Fruit fly (Drosophila melanogaster) whole organism, embryonic: ENCODE data around the gene Kap3.
A peak's percentile ranks its signal among the peaks of the same experiment; 100 is the strongest.

ENCODE experiments used
- Atf6 ChIP-seq: fragments of 200-800 bp; sonication (Bioruptor generic); IDR thresholded peaks from 2 replicates; pipeline ENCODE4 v1.3.6; 2022; ENCODE audit warnings: missing biosample characterization, missing genetic modification characterization
- Awh ChIP-seq: fragments of 200-800 bp; sonication (Bioruptor generic); IDR thresholded peaks from 2 replicates; pipeline ENCODE4, ENCODE4 v1.3.6; 2022; ENCODE audit warnings: missing biosample characterization, missing genetic modification characterization
- B-H2 ChIP-seq: fragments of 200-800 bp; sonication (Bioruptor generic); optimal IDR thresholded peaks from 2 replicates; lab custom pipeline; 2018; ENCODE audit warnings: missing biosample characterization, mild to moderate bottlenecking, missing genetic modification characterization
- BEAF-32 ChIP-seq: fragments of 200-800 bp; sonication (Bioruptor generic); optimal IDR thresholded peaks from 3 replicates; lab custom pipeline; 2017; ENCODE audit warnings: missing biosample characterization, missing genetic modification characterization, mild to moderate bottlenecking, moderate library complexity, missing genetic modification reagents
- Bteb2 ChIP-seq: fragments of 200-800 bp; sonication (Bioruptor generic); optimal IDR thresholded peaks from 2 replicates; lab custom pipeline; 2016; ENCODE audit warnings: missing biosample characterization, missing genetic modification characterization
- CG1024 ChIP-seq: fragments of 200-800 bp; sonication (Bioruptor generic); IDR thresholded peaks from 2 replicates; pipeline ENCODE4 v1.3.6; 2022; ENCODE audit warnings: missing biosample characterization, missing genetic modification characterization
- CG15514 ChIP-seq: fragments of 200-800 bp; sonication (Bioruptor generic); optimal IDR thresholded peaks from 3 replicates; lab custom pipeline; 2017; ENCODE audit warnings: missing biosample characterization, missing genetic modification characterization, mild to moderate bottlenecking, moderate library complexity, missing genetic modification reagents
- CG17829 ChIP-seq: fragments of 200-800 bp; optimal IDR thresholded peaks from 2 replicates; lab custom pipeline; 2019; ENCODE audit warnings: missing biosample characterization, mild to moderate bottlenecking, missing genetic modification characterization, moderate library complexity
- CG18011 ChIP-seq: fragments of 200-800 bp; sonication (Bioruptor generic); optimal IDR thresholded peaks from 2 replicates; lab custom pipeline; 2017; ENCODE audit warnings: missing biosample characterization, missing genetic modification characterization, mild to moderate bottlenecking, moderate library complexity, missing genotype
- CG18262 ChIP-seq: fragments of 200-800 bp; optimal IDR thresholded peaks from 3 replicates; lab custom pipeline; 2019; ENCODE audit warnings: missing biosample characterization, mild to moderate bottlenecking, missing genetic modification characterization, moderate library complexity
- CG3726 ChIP-seq: fragments of 200-800 bp; sonication (Bioruptor generic); IDR thresholded peaks from 3 replicates; pipeline ENCODE4, ENCODE4 v1.3.6; 2022; ENCODE audit warnings: missing biosample characterization, missing genetic modification characterization
- CG4424 ChIP-seq: fragments of 200-800 bp; sonication (Bioruptor generic); optimal IDR thresholded peaks from 3 replicates; lab custom pipeline; 2016; ENCODE audit warnings: missing biosample characterization, missing genetic modification characterization
- CG7839 ChIP-seq: fragments of 200-800 bp; sonication (Bioruptor generic); optimal IDR thresholded peaks from 3 replicates; lab custom pipeline; 2018; ENCODE audit warnings: missing biosample characterization, mild to moderate bottlenecking, missing genetic modification characterization, moderate library complexity
- CG7963 ChIP-seq: fragments of 200-800 bp; sonication (Bioruptor generic); IDR thresholded peaks from 3 replicates; pipeline ENCODE4 v1.3.6; 2022; ENCODE audit warnings: missing biosample characterization, missing genetic modification characterization; ENCODE audit not compliant: partially characterized antibody
- CG7987 ChIP-seq: fragments of 200-800 bp; sonication (Bioruptor generic); optimal IDR thresholded peaks from 2 replicates; lab custom pipeline; 2018; ENCODE audit warnings: missing biosample characterization, mild to moderate bottlenecking, missing genetic modification characterization, moderate library complexity
- CG8089 ChIP-seq: fragments of 200-800 bp; sonication (Bioruptor generic); optimal IDR thresholded peaks from 3 replicates; lab custom pipeline; 2016; ENCODE audit warnings: missing biosample characterization, missing genetic modification characterization
- CG8290 ChIP-seq, 3 experiments: fragments of 200-800 bp; sonication (Bioruptor generic); optimal IDR thresholded peaks; 2 replicates each; lab custom pipeline; 2016 to 2019; ENCODE audit warnings: missing biosample characterization in 3 of 3, missing genetic modification characterization in 3 of 3, mild to moderate bottlenecking in 2 of 3, moderate library complexity in 1 of 3
- CG9437 ChIP-seq: fragments of 200-800 bp; sonication (Bioruptor generic); optimal IDR thresholded peaks from 2 replicates; lab custom pipeline; 2018; ENCODE audit warnings: missing biosample characterization, mild to moderate bottlenecking, missing genetic modification characterization
- Dbx ChIP-seq: fragments of 200-800 bp; sonication (Bioruptor generic); IDR thresholded peaks from 3 replicates; pipeline ENCODE4 v1.3.6; 2022; ENCODE audit warnings: missing biosample characterization, missing genetic modification characterization
- Deaf1 ChIP-seq: fragments of 200-800 bp; optimal IDR thresholded peaks from 3 replicates; lab custom pipeline; 2019; ENCODE audit warnings: missing biosample characterization, mild to moderate bottlenecking, missing genetic modification characterization, moderate library complexity
- Drgx ChIP-seq: fragments of 200-800 bp; sonication (Bioruptor generic); IDR thresholded peaks from 2 replicates; pipeline ENCODE4 v1.3.6; 2022; ENCODE audit warnings: missing biosample characterization, missing genetic modification characterization
- Ets65A ChIP-seq: fragments of 200-800 bp; sonication (Bioruptor generic); peaks from one replicate; lab custom pipeline; 2016; ENCODE audit warnings: missing biosample characterization, missing genetic modification characterization
- Fer1 ChIP-seq: fragments of 200-800 bp; sonication (Bioruptor generic); optimal IDR thresholded peaks from 2 replicates; lab custom pipeline; 2017; ENCODE audit warnings: missing biosample characterization, mild to moderate bottlenecking, missing genetic modification characterization
- GATAe ChIP-seq: fragments of 200-800 bp; sonication (Bioruptor generic); conservative IDR thresholded peaks from 2 replicates; pipeline ENCODE4 v1.3.6; 2022; ENCODE audit warnings: missing biosample characterization, missing genetic modification characterization
- HLH54F ChIP-seq: fragments of 200-800 bp; sonication (Bioruptor generic); optimal IDR thresholded peaks from 3 replicates; lab custom pipeline; 2016; ENCODE audit warnings: missing biosample characterization, missing genetic modification characterization
- HmgZ ChIP-seq: fragments of 200-800 bp; sonication (Bioruptor generic); optimal IDR thresholded peaks from 2 replicates; lab custom pipeline; 2018; ENCODE audit warnings: missing biosample characterization, mild to moderate bottlenecking, missing genetic modification characterization
- MESR4 ChIP-seq: fragments of 200-800 bp; sonication (Bioruptor generic); optimal IDR thresholded peaks from 2 replicates; lab custom pipeline; 2018; ENCODE audit warnings: missing biosample characterization, mild to moderate bottlenecking, missing genetic modification characterization, moderate library complexity
- Med ChIP-seq: fragments of 200-800 bp; sonication (Bioruptor generic); peaks from one replicate; lab custom pipeline; 2016; ENCODE audit warnings: missing biosample characterization, missing genetic modification characterization, mild to moderate bottlenecking, inconsistent platforms, moderate library complexity
- NfI ChIP-seq: fragments of 200-800 bp; sonication (Bioruptor generic); optimal IDR thresholded peaks from 3 replicates; lab custom pipeline; 2018; ENCODE audit warnings: missing biosample characterization, mild to moderate bottlenecking, missing genetic modification characterization, moderate library complexity
- Rfx ChIP-seq: fragments of 200-800 bp; sonication (Bioruptor generic); IDR thresholded peaks from 2 replicates; pipeline ENCODE4 v1.3.6; 2022; ENCODE audit warnings: missing biosample characterization, missing genetic modification characterization
- Side ChIP-seq: fragments of 200-800 bp; sonication (Bioruptor generic); optimal IDR thresholded peaks from 2 replicates; lab custom pipeline; 2016; ENCODE audit warnings: missing biosample characterization, missing genetic modification characterization
- ara ChIP-seq: fragments of 200-800 bp; sonication (Bioruptor generic); IDR thresholded peaks from 2 replicates; pipeline ENCODE4 v1.3.6; 2022; ENCODE audit warnings: missing biosample characterization, missing genetic modification characterization
- bsh ChIP-seq, 2 experiments: fragments of 200-800 bp; sonication (Bioruptor generic); optimal IDR thresholded peaks; 2 replicates each; lab custom pipeline; 2017 to 2018; ENCODE audit warnings: mild to moderate bottlenecking in 2 of 2, missing biosample characterization in 2 of 2, missing genetic modification characterization in 2 of 2, moderate library complexity in 1 of 2
- btn ChIP-seq: fragments of 200-800 bp; sonication (Bioruptor generic); optimal IDR thresholded peaks from 2 replicates; lab custom pipeline; 2016; ENCODE audit warnings: missing biosample characterization, missing genetic modification characterization
- disco-r ChIP-seq: fragments of 200-800 bp; sonication (Bioruptor generic); optimal IDR thresholded peaks from 2 replicates; lab custom pipeline; 2016; ENCODE audit warnings: missing biosample characterization, missing genetic modification characterization
- dpn ChIP-seq, 2 experiments: fragments of 200-800 bp; sonication (Bioruptor generic); optimal IDR thresholded peaks; 3 replicates each; lab custom pipeline; 2016; ENCODE audit warnings: missing biosample characterization in 2 of 2, missing genetic modification characterization in 2 of 2
- dysf ChIP-seq: fragments of 200-800 bp; sonication (Bioruptor generic); IDR thresholded peaks from 3 replicates; pipeline ENCODE4 v1.3.6; 2022; ENCODE audit warnings: missing biosample characterization, missing genetic modification characterization
- ems ChIP-seq: fragments of 200-800 bp; sonication (Bioruptor generic); optimal IDR thresholded peaks from 3 replicates; lab custom pipeline; 2016; ENCODE audit warnings: missing biosample characterization, missing genetic modification characterization
- gem ChIP-seq: fragments of 200-800 bp; sonication (Bioruptor generic); optimal IDR thresholded peaks from 2 replicates; lab custom pipeline; 2019; ENCODE audit warnings: missing biosample characterization, mild to moderate bottlenecking, missing genetic modification characterization, moderate library complexity
- gfzf ChIP-seq: fragments of 200-800 bp; sonication (Bioruptor generic); optimal IDR thresholded peaks from 2 replicates; lab custom pipeline; 2016; ENCODE audit warnings: missing biosample characterization, mild to moderate bottlenecking, missing genetic modification characterization, moderate library complexity
- ham ChIP-seq: fragments of 200-800 bp; sonication (Bioruptor generic); IDR thresholded peaks from 2 replicates; pipeline ENCODE4 v1.3.6; 2022; ENCODE audit warnings: missing biosample characterization, missing genetic modification characterization
- ind ChIP-seq: fragments of 200-800 bp; sonication (Bioruptor generic); optimal IDR thresholded peaks from 3 replicates; lab custom pipeline; 2016; ENCODE audit warnings: missing biosample characterization, missing genetic modification characterization
- ken ChIP-seq: fragments of 200-800 bp; sonication (Bioruptor generic); IDR thresholded peaks from 3 replicates; pipeline ENCODE4 v1.3.6; 2022; ENCODE audit warnings: missing biosample characterization, missing genetic modification characterization
- oc ChIP-seq: fragments of 200-800 bp; sonication (Bioruptor generic); optimal IDR thresholded peaks from 2 replicates; lab custom pipeline; 2018; ENCODE audit warnings: missing biosample characterization, mild to moderate bottlenecking, missing genetic modification characterization, moderate library complexity
- phol ChIP-seq: fragments of 200-800 bp; sonication (Bioruptor generic); optimal IDR thresholded peaks from 3 replicates; lab custom pipeline; 2018; ENCODE audit warnings: missing biosample characterization, mild to moderate bottlenecking, missing genetic modification characterization, moderate library complexity
- sim ChIP-seq: fragments of 200-800 bp; sonication (Bioruptor generic); IDR thresholded peaks from 2 replicates; pipeline ENCODE4 v1.3.6; 2022; ENCODE audit warnings: missing biosample characterization, missing genetic modification characterization
- slbo ChIP-seq: fragments of 200-800 bp; sonication (Bioruptor generic); IDR thresholded peaks from 2 replicates; pipeline ENCODE4 v1.3.6; 2022; ENCODE audit warnings: missing biosample characterization, missing genetic modification characterization
- ssp ChIP-seq: fragments of 200-800 bp; sonication (Bioruptor generic); IDR thresholded peaks from 2 replicates; pipeline ENCODE4 v1.3.6; 2022; ENCODE audit warnings: missing biosample characterization, missing genetic modification characterization
- tin ChIP-seq: fragments of 200-800 bp; sonication (Bioruptor generic); optimal IDR thresholded peaks from 3 replicates; lab custom pipeline; 2016; ENCODE audit warnings: missing biosample characterization, missing genetic modification characterization
- unpg ChIP-seq: fragments of 200-800 bp; sonication (Bioruptor generic); optimal IDR thresholded peaks from 3 replicates; lab custom pipeline; 2018; ENCODE audit warnings: missing biosample characterization, mild to moderate bottlenecking, missing genetic modification characterization, moderate library complexity
- zfh2 ChIP-seq: fragments of 200-800 bp; sonication (Bioruptor generic); optimal IDR thresholded peaks from 2 replicates; lab custom pipeline; 2016; ENCODE audit warnings: missing biosample characterization, missing genetic modification characterization

Gene Kap3

dm6 chrX:11349780-11350179, 9.9 kb upstream of the Kap3 start, which contains the start of gene NdufV3 (continued):
- TF ChIP-seq CG9437 (peak; percentile 4), ara (GFP tag; lab: Robert Waterston, UW) (no peak), CG7963 (GFP tag; lab: Robert Waterston, UW) (no peak), ham (GFP tag; lab: Robert Waterston, UW) (no peak), GATAe (GFP tag; lab: Robert Waterston, UW) (no peak), tin (GFP tag; lab: Kevin White, UChicago) (peak; percentile 4), gfzf (peak; percentile 2), slbo (GFP tag; lab: Robert Waterston, UW) (peak; percentile 63), CG7839 (tag; lab: Kevin White, UChicago) (no peak), NfI (peak; percentile 31), CG8290 (GFP tag; optimal IDR thresholded peaks at IDR 0.05; lab: Kevin White, UChicago) (no peak), CG8290 (tag; optimal IDR thresholded peaks at IDR 0.05; lab: Kevin White, UChicago) (peak in 1 of 2 experiments; percentile 69), gem (tag; lab: Kevin White, UChicago) (peak; percentile 24), MESR4 (GFP tag; lab: Kevin White, UChicago) (peak; percentile 53), Ets65A (GFP tag; lab: Kevin White, UChicago) (peak; percentile 79), phol (tag; lab: Kevin White, UChicago) (peak; percentile 10), B-H2 (peak; percentile 41), CG8089 (GFP tag; lab: Kevin White, UChicago) (no peak), Rfx (GFP tag; lab: Robert Waterston, UW) (peak; percentile 67), HLH54F (peak; percentile 9), Side (GFP tag; lab: Kevin White, UChicago) (no peak), CG3726 (GFP tag; lab: Robert Waterston, UW) (no peak), disco-r (GFP tag; lab: Kevin White, UChicago) (no peak), CG18011 (no peak), BEAF-32 (GFP tag; lab: Kevin White, UChicago) (peak; percentile 27), ken (no peak; the same call in 2 of the 3 replicates), CG1024 (GFP tag; lab: Robert Waterston, UW) (no peak), ems (GFP tag; lab: Kevin White, UChicago) (no peak), Drgx (no peak), CG17829 (tag; lab: Kevin White, UChicago) (peak; percentile 18), zfh2 (GFP tag; lab: Kevin White, UChicago) (peak; percentile 20), ssp (GFP tag; lab: Robert Waterston, UW) (no peak), dpn (GFP tag; optimal IDR thresholded peaks at IDR 0.05; lab: Kevin White, UChicago) (peak; percentile 4 to 34), btn (GFP tag; lab: Kevin White, UChicago) (no peak), CG7987 (GFP tag; lab: Kevin White, UChicago) (peak; percentile 64), HmgZ (tag; lab: Kevin White, UChicago) (peak; percentile 48), Bteb2 (no peak)

dm6 chrX:11348829-11349228, 8.9 kb upstream of the Kap3 start, which contains the start of gene CG1738:
CG1738 (plus strand) TSS chrX:11349049.
- TF ChIP-seq Dbx (GFP tag; lab: Robert Waterston, UW) = 0 out of 3 replicates have a peak, but pooled peaks have one; percentile 32
- peak; percentile 55 for TF ChIP-seq slbo (GFP tag; lab: Robert Waterston, UW)
- peak in 1 of 2 experiments; percentile 4 for TF ChIP-seq bsh (GFP tag; optimal IDR thresholded peaks at IDR 0.05; lab: Kevin White, UChicago)
- TF ChIP-seq ind (GFP tag; lab: Kevin White, UChicago) = peak; percentile 0
- TF ChIP-seq Fer1 (GFP tag; lab: Kevin White, UChicago) = peak; percentile 18
- peak; percentile 20 for TF ChIP-seq CG4424 (GFP tag; lab: Kevin White, UChicago)
- no peak for TF ChIP-seq ken
- no peak for TF ChIP-seq Deaf1 (tag; lab: Kevin White, UChicago)
- no peak for TF ChIP-seq sim (GFP tag; lab: Robert Waterston, UW)
- 0 out of 2 replicates have a peak, but pooled peaks have one; percentile 18 for TF ChIP-seq Atf6 (GFP tag; lab: Robert Waterston, UW)
- peak; percentile 11 for TF ChIP-seq CG18262
- peak; percentile 79 for TF ChIP-seq Med (GFP tag; lab: Kevin White, UChicago)
- TF ChIP-seq Awh (GFP tag; lab: Robert Waterston, UW) = no peak
- 0 out of 3 replicates have a peak, but pooled peaks have one; percentile 45 for TF ChIP-seq dysf (GFP tag; lab: Robert Waterston, UW)
- TF ChIP-seq CG15514 (GFP tag; lab: Kevin White, UChicago) = peak; percentile 31
- no peak for TF ChIP-seq oc (tag; lab: Kevin White, UChicago)
- peak; percentile 17 for TF ChIP-seq unpg (GFP tag; lab: Kevin White, UChicago)
- peak; percentile 56 for TF ChIP-seq Rfx (GFP tag; lab: Robert Waterston, UW)
